Fruit fly (Drosophila melanogaster): Measurements from ENCODE around the gene CG33654.

The CG33654 gene

dm6 chr3R:9608206-9608605 lies 25.2 kb upstream of the CG33654 start:
- TF ChIP-seq CG9139 (GFP tag; optimal IDR thresholded peaks at IDR 0.05) (no peak), CG10669 (GFP tag; optimal IDR thresholded peaks at IDR 0.05) (no peak), CG32006 (GFP tag; optimal IDR thresholded peaks at IDR 0.05) (peak; percentile 23), Lpt (GFP tag; optimal IDR thresholded peaks at IDR 0.05) (no peak)

- TF ChIP-seq CG3919 (GFP tag; optimal IDR thresholded peaks at IDR 0.05), result no peak
- TF ChIP-seq esn (GFP tag; optimal IDR thresholded peaks at IDR 0.05), result no peak
- no peak for TF ChIP-seq CG6276 (GFP tag; optimal IDR thresholded peaks at IDR 0.05)
- TF ChIP-seq CG6163 (GFP tag; IDR thresholded peaks at IDR 0.05), result no peak
- peak; percentile 27 for TF ChIP-seq CG6854 (GFP tag; optimal IDR thresholded peaks at IDR 0.05)
- no peak for TF ChIP-seq CG11762 (GFP tag; optimal IDR thresholded peaks at IDR 0.05; ENCODE audit: insufficient read depth)
- TF ChIP-seq svp (GFP tag), result peak; percentile 53
- no peak for TF ChIP-seq lz (GFP tag; optimal IDR thresholded peaks at IDR 0.05)
- no peak for TF ChIP-seq CG6792 (GFP tag; optimal IDR thresholded peaks at IDR 0.05)
- TF ChIP-seq CG7368 (GFP tag; optimal IDR thresholded peaks at IDR 0.05), result no peak
- TF ChIP-seq Sox14 (GFP tag; optimal IDR thresholded peaks at IDR 0.05), result no peak
- peak; percentile 3 to 7 for TF ChIP-seq ss (GFP tag; optimal IDR thresholded peaks at IDR 0.05)
- no peak for TF ChIP-seq acj6 (GFP tag; optimal IDR thresholded peaks at IDR 0.05)
- no peak for TF ChIP-seq Hr38 (GFP tag; optimal IDR thresholded peaks at IDR 0.05)
- TF ChIP-seq spab (GFP tag; optimal IDR thresholded peaks at IDR 0.05), result no peak
- TF ChIP-seq topi (GFP tag; optimal IDR thresholded peaks at IDR 0.05), result no peak
- peak; percentile 53 for TF ChIP-seq fkh (GFP tag; optimal IDR thresholded peaks at IDR 0.05)
- no peak for TF ChIP-seq net (GFP tag; optimal IDR thresholded peaks at IDR 0.05)
- TF ChIP-seq Smox (GFP tag; optimal IDR thresholded peaks at IDR 0.05), result no peak
- TF ChIP-seq Eip78C (GFP tag), result peak; percentile 44
These were observed 24.1 kb upstream of the CG33654 start for dm6 chr3R:9606913-9607804.

- TF ChIP-seq CG11902 (GFP tag; optimal IDR thresholded peaks at IDR 0.05) (no peak), CG6163 (GFP tag; IDR thresholded peaks at IDR 0.05) (peak; percentile 65; the same call in 2 of the 3 replicates), CG6808 (GFP tag; optimal IDR thresholded peaks at IDR 0.05) (peak; percentile 64), CG31627 (GFP tag; optimal IDR thresholded peaks at IDR 0.05) (peak; percentile 54), dac (GFP tag; optimal IDR thresholded peaks at IDR 0.05) (no peak), CG34406 (GFP tag; optimal IDR thresholded peaks at IDR 0.05) (peak; percentile 14), Ets21C (GFP tag; optimal IDR thresholded peaks at IDR 0.05) (peak; percentile 36), Lpt (GFP tag; optimal IDR thresholded peaks at IDR 0.05) (peak; percentile 28), CG15336 (GFP tag; IDR thresholded peaks at IDR 0.05) (peak; percentile 43; the same call in 1 of the 2 replicates), Eip78C (GFP tag) (peak; percentile 88), net (GFP tag; optimal IDR thresholded peaks at IDR 0.05) (peak; percentile 31), ss (GFP tag; optimal IDR thresholded peaks at IDR 0.05) (peak; percentile 28 to 35), CG8119 (GFP tag; IDR thresholded peaks at IDR 0.05) (peak; percentile 39; the same call in 1 of the 3 replicates), Eip75B (GFP tag; optimal IDR thresholded peaks at IDR 0.05) (peak; percentile 65), CG4318 (GFP tag; optimal IDR thresholded peaks at IDR 0.05) (no peak), dsx (GFP tag; optimal IDR thresholded peaks at IDR 0.05; ENCODE audit: poor library complexity, severe bottlenecking) (peak; percentile 61), OdsH (GFP tag; optimal IDR thresholded peaks at IDR 0.05) (peak; percentile 61), CG11294 (GFP tag; IDR thresholded peaks at IDR 0.05) (no peak), Eip93F (GFP tag; optimal IDR thresholded peaks at IDR 0.05) (no peak), CG9139 (GFP tag; optimal IDR thresholded peaks at IDR 0.05) (no peak), CG3919 (GFP tag; optimal IDR thresholded peaks at IDR 0.05) (peak; percentile 75), CG1621 (tag; optimal IDR thresholded peaks at IDR 0.05) (peak; percentile 62), Hr39 (GFP tag; optimal IDR thresholded peaks at IDR 0.05) (peak; percentile 57), Sox14 (GFP tag; optimal IDR thresholded peaks at IDR 0.05) (peak; percentile 61), lz (GFP tag; optimal IDR thresholded peaks at IDR 0.05) (peak; percentile 47), Blimp-1 (GFP tag; optimal IDR thresholded peaks at IDR 0.05) (no peak), CG6276 (GFP tag; optimal IDR thresholded peaks at IDR 0.05) (no peak), fd59A (GFP tag; optimal IDR thresholded peaks at IDR 0.05) (peak; percentile 63), Hr38 (GFP tag; optimal IDR thresholded peaks at IDR 0.05) (no peak), Met (GFP tag; optimal IDR thresholded peaks at IDR 0.05) (peak; percentile 52), spab (GFP tag; optimal IDR thresholded peaks at IDR 0.05) (peak; percentile 65), fd85E (GFP tag; optimal IDR thresholded peaks at IDR 0.05) (no peak), CG8632 (GFP tag; optimal IDR thresholded peaks at IDR 0.05) (peak; percentile 35)
These were observed 22.1 kb upstream of the CG33654 start for dm6 chr3R:9605084-9605483.

Measured in whole organism, prepupa.